Fruit fly (Drosophila melanogaster): ENCODE data around the gene CG31743.

CG31743 gene

DNA sequence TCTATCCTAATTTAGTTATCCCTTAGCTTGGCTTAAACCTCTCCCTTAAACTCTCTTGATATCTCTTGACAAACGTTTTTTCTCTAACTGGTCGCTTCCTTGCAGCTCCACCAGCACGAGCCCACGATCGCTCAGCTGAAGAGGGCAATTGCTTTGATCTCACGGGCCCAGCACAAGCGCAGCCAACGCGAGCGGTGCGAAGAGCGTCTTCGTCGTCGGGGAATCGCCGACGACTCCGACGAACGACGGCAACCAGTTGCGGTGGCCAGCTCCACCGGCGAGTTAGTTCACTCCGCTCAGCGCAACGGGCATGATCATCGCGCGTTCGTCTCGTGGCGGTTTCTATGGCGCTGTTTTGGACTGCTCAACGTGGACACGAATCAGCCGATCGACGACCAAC, 1.6 kb downstream of the CG31743 start:
- TF ChIP-seq EcR (GFP tag; optimal IDR thresholded peaks at IDR 0.05) = no peak
- no peak for TF ChIP-seq pan (optimal IDR thresholded peaks at IDR 0.05)
- no peak for TF ChIP-seq Dll (optimal IDR thresholded peaks at IDR 0.05)
- no peak for TF ChIP-seq CG8478 (optimal IDR thresholded peaks at IDR 0.05)
- no peak for TF ChIP-seq usp (GFP tag; optimal IDR thresholded peaks at IDR 0.05)
- TF ChIP-seq psq (optimal IDR thresholded peaks at IDR 0.05) = no peak

DNA sequence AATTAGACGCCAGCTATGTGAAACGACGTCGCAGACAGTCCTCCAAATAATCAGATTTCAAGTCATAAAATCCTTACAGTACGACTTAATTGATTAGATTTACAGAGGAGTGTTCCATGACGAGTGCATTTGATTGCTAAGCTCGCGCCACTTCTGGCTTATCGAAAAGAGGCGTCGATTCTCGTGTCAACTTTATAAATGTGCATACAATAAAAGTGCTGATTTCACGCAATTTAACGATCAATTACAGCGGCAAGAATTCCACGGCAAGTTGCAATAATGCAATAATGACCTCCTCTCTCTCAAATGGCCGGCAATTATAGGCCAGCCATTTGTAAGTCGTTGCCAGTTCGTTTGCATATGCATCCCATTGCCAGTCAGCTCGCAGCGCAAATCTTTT, 3.1 kb downstream of the CG31743 start:
- TF ChIP-seq pan (optimal IDR thresholded peaks at IDR 0.05) = no peak

DNA sequence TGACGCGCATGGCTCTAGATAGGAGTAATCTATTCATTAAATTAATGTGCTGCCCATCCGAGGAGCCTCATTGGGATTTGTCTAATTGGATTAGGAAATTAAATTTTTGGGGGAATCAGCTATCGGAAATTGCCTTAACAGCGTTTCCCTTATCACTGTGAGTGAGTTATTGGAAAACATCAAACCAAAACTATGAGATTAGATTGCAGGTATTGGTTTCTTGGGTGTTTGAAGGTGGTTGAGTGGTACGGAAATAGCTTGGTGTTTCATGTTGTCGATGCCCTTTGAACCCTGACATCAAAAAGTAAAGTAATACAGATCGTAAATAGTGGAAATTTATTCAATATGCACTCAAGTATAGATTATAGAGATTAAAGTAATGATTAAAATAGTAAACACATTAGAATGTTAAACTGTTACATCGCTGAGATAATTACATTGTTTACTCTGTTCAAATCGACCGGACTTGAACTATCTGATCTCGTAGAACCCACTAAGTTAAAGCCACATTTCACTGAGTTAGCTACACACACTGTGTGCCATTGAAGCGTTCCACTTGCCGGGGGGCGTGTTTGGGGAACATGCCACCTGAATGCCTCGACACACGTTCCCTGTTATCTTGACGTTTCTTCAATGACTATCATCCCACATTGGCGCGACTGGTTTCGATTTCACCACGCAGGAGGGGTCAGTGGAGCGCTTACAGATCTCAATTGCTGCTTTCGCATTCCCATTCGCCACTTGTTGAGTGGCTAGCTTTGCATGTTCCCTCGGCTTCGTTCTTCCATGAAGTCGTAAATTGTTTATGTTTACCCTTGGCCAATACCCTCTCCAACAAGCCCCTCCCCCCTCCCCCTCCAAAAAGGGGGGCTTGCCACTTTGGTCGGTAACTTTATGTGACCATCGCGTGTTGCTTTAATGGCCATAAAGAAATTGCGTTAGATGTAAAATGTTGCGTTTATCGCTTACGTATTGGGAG, 3.8 kb downstream of the CG31743 start:
- TF ChIP-seq usp (GFP tag; optimal IDR thresholded peaks at IDR 0.05) (no peak), CG8478 (optimal IDR thresholded peaks at IDR 0.05) (no peak)

DNA sequence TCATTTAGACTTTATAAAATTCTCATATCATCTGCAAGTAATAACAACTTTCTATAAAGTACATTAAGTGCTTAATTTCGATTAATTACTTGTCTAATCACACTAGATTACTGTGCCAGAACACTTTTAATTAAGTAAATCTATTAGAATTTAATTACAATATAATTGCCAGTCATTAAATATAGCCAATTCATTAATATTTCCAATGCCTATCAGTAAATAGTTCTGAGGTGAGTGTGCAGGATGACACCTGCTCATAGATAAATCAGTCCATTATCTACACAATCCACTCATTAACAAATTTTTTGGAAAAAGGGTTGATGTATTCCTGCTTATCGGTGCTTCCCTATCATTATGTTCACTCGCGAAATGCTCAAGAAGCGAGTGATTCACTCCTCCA, 5.4 kb downstream of the CG31743 start:
- TF ChIP-seq psq (optimal IDR thresholded peaks at IDR 0.05) (no peak), usp (GFP tag; optimal IDR thresholded peaks at IDR 0.05) (no peak), Dll (optimal IDR thresholded peaks at IDR 0.05) (no peak), pan (optimal IDR thresholded peaks at IDR 0.05) (no peak), CG8478 (optimal IDR thresholded peaks at IDR 0.05) (no peak), EcR (GFP tag; optimal IDR thresholded peaks at IDR 0.05) (no peak)

DNA sequence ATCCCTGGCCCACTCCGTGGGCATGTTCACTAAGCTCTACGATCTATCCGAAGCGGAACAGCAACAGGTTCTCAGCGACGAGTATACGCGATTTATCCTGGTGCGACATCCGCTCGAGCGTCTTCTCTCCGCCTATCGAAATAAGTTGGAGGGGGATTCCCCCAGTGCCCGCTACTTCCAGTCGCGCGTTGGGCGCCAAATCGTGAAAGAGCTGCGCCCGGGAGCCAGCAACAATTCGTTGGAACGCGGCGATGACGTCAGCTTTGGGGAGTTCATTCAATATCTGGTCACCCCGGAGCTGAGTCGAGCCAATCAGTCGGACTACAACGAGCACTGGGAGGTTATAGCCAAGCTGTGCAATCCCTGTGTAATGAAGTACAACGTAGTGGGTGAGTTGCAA, 6.0 kb downstream of the CG31743 start:
- TF ChIP-seq CG8478 (optimal IDR thresholded peaks at IDR 0.05) = no peak

DNA sequence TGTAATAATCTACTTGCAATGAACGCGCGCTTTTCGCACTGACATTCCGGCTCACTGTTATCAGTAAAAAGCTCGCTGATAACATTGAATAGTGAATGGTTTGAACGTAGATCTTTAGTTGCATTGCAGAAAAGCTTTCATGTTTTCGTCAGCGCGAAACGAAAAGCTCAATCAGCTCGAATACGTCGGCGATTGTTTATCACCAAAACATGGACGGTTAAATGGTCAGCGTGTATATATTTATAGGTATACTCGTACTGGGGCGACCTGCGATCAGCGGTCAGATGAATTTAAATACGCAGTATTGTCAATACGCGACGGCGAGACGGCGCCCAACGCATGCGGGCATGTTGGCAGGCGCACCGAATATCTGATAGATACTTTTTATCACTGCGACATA, 7.1 kb downstream of the CG31743 start:
- no peak for TF ChIP-seq Dll (optimal IDR thresholded peaks at IDR 0.05)
- no peak for TF ChIP-seq usp (GFP tag; optimal IDR thresholded peaks at IDR 0.05)

DNA sequence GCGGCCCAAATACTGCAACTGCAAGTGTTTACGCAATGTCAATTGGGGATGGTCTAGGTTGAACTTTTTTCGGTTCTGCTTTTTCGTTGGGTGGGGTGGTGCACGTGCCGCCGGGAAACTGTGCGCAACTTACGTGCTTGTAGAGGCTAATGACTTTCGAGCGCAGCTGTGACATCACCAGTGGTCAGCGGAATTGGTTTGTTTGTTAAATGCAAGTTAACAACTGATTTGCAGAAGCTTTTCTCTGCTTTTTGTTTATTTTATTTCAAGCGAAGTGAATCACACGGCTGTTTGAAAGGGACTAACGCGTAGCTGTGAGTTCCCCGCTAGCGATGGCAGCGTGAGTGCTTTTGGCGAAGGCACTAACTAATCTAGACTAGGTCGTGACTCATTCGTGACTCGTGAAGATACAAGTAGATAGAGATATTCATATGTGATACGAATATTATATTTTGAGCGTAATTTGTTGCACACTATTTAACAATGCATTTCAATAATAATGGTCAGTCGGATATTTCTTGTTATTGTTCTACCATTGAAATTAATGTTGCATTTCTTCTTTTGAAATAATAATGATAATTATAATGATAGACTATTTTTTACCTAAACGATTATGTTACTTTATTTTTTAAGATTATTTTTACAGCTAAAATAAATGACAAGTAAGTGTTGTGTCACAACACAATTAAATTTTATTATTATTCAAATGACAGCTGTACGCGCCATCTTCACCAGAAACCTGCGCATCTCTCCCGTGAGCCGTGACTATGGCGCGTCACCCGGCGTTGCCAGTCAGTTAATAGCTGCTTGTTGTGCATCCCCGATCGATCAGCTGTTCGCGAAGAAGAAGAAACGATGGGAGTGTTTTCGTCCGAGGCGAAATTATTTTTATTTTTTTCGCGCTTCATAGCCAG, 8.6 kb downstream of the CG31743 start, which contains the start of the genes osi and tweek:
TSS of gene osi (minus strand) at position 307 of the 914 bp plus-strand sequence.
TSS of gene tweek (plus strand) at position 831 of the 914 bp plus-strand sequence.
- TF ChIP-seq pan (optimal IDR thresholded peaks at IDR 0.05) (no peak), Dll (optimal IDR thresholded peaks at IDR 0.05) (no peak), usp (GFP tag; optimal IDR thresholded peaks at IDR 0.05) (no peak), CG8478 (optimal IDR thresholded peaks at IDR 0.05) (no peak), EcR (GFP tag; optimal IDR thresholded peaks at IDR 0.05) (no peak), psq (optimal IDR thresholded peaks at IDR 0.05) (no peak)

DNA sequence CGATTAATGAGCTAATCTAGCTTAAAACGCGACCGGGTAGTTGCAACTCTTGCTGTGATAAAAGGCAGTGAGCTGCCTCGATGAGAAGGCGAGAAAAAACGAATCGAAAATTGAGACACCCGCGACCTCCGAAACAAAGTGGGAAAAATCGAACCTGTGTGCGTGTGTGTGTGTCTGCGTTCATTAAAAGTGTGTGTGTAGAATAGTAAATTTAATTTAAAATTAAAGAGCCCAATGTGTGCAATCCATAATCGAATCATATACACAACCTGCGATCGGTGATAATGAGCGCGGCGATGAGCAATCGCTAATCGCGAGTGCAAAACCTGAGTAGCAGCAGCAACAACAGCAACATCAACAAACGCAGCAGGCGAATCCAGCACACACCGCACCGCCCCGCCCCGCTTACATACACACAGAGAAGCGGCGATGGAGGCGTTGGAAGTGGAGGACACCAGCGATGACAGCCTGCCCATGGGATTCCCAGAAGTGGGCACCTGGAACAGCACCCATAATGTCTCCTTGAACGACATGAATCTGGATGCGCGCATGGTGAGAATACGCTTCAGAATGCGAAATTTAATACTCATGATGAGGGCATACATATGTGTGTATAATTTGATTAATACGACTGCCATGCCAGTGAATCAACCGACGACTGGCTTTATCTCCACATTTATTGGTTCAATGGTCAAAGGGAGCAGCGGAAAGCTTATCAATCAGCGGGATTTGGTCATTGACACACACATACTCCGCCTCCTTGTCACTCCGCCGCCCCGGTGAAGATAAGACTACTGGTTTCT, 9.5 kb downstream of the CG31743 start:
- peak in 1 of 2 experiments; percentile 45 for TF ChIP-seq EcR (GFP tag; optimal IDR thresholded peaks at IDR 0.05)
- no peak for TF ChIP-seq usp (GFP tag; optimal IDR thresholded peaks at IDR 0.05)
- TF ChIP-seq pan (optimal IDR thresholded peaks at IDR 0.05) = peak; percentile 4
- TF ChIP-seq CG8478 (optimal IDR thresholded peaks at IDR 0.05) = no peak

DNA sequence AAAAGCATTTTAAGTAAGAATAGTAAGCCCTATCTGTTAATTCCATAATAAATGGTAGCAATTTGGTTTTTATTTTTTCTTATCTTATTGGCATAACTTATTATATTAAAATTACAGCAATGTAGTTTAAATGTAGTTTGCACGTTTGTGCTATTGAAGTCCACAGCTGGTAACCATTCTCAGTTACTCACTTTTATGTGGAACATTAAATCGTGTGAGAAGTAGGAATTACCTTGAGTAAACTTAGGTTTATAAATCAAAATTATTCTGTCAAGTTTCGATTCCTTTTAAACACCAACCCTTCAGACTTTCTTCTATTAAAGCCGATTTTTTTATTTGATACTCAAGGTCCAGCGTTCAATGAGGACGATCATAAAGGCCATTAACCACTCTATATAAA, 10.3 kb downstream of the CG31743 start, which contains the start of gene CG42556:
TSS of gene CG42556 (plus strand) at position 301 of the 400 bp plus-strand sequence.
- no peak for TF ChIP-seq usp (GFP tag; optimal IDR thresholded peaks at IDR 0.05)
- TF ChIP-seq EcR (GFP tag; optimal IDR thresholded peaks at IDR 0.05) = no peak
- no peak for TF ChIP-seq psq (optimal IDR thresholded peaks at IDR 0.05)
- TF ChIP-seq CG8478 (optimal IDR thresholded peaks at IDR 0.05) = no peak
- TF ChIP-seq Dll (optimal IDR thresholded peaks at IDR 0.05) = no peak
- TF ChIP-seq pan (optimal IDR thresholded peaks at IDR 0.05) = no peak

DNA sequence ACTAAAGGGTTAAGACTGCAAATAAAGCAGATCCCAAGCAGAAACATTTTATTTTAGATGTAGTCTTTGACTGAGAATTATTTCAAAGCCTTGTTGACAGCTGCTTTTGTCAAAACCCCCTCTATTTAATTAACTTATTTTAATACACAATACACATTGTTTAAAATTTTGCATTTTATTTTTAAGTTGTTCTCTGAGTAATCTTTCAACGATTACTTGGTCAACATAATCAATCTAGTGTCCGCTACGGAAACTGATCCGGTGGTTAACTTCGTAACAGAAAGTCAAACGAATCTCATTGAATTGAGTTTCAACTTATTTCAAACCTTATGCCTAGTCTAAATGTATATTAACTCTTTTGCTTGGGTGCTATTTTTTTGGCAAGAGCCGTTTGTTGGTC, 21.1 kb downstream of the CG31743 start, which contains the start of gene CG31805:
TSS of gene CG31805 (minus strand) at position 101 of the 400 bp plus-strand sequence.
- TF ChIP-seq CG8478 (optimal IDR thresholded peaks at IDR 0.05) (no peak), psq (optimal IDR thresholded peaks at IDR 0.05) (no peak), pan (optimal IDR thresholded peaks at IDR 0.05) (no peak), usp (GFP tag; optimal IDR thresholded peaks at IDR 0.05) (no peak), Dll (optimal IDR thresholded peaks at IDR 0.05) (no peak), EcR (GFP tag; optimal IDR thresholded peaks at IDR 0.05) (no peak)

DNA sequence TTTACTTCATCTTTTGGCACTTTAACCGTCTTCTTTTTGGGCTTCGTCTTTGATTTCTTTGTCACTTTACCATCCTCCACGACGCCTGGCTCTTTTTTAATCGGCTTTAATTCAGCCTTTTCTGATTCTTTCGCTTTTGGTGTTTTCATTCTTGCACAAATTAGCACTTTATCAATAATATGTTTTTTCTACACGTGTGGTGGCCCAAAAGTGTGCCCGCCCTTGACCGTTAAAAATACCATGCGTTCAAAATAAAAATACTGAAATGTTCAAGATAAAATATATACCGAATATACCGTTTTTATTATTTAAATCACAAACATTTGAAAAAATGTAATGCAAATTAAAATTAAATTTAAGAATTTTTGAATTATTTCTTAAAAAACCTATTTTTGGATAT, 22.7 kb downstream of the CG31743 start, which contains the start of gene CG12288:
TSS of gene CG12288 (minus strand) at position 216 of the 400 bp plus-strand sequence.
- TF ChIP-seq CG8478 (optimal IDR thresholded peaks at IDR 0.05) (no peak), psq (optimal IDR thresholded peaks at IDR 0.05) (no peak), Dll (optimal IDR thresholded peaks at IDR 0.05) (no peak), usp (GFP tag; optimal IDR thresholded peaks at IDR 0.05) (no peak), EcR (GFP tag; optimal IDR thresholded peaks at IDR 0.05) (no peak), pan (optimal IDR thresholded peaks at IDR 0.05) (no peak)

Data from whole organism.